Worm (Caenorhabditis elegans) whole organism, young adult: ENCODE data around the gene cul-1.

Source experiments
- B0261.1 ChIP-seq: sonication (generic microtip); optimal IDR thresholded peaks from 2 replicates; lab custom pipeline; 2016; ENCODE audit warnings: mild to moderate bottlenecking, missing genetic modification characterization, moderate library complexity, missing compliant biosample characterization
- C06A6.2 ChIP-seq: fragments of 200-800 bp; sonication (Bioruptor generic); conservative IDR thresholded peaks from 2 replicates; pipeline ENCODE4 v1.3.6; 2022; ENCODE audit warnings: missing genetic modification characterization, missing compliant biosample characterization
- C17E4.6 ChIP-seq: fragments of 200-800 bp; sonication (Bioruptor generic); IDR thresholded peaks from 2 replicates; pipeline ENCODE4 v1.3.6; 2022; ENCODE audit warnings: missing genetic modification reagents, missing genetic modification characterization, missing compliant biosample characterization
- F55B11.4 ChIP-seq: sonication (generic microtip); optimal IDR thresholded peaks from 2 replicates; lab custom pipeline; 2016; ENCODE audit warnings: missing compliant biosample characterization, missing genetic modification characterization, borderline replicate concordance; ENCODE audit not compliant: insufficient read depth
- F57C9.4 ChIP-seq: sonication (generic microtip); optimal IDR thresholded peaks from 2 replicates; lab custom pipeline; 2017; ENCODE audit warnings: mild to moderate bottlenecking, missing genetic modification characterization, missing compliant biosample characterization
- K11D2.4 ChIP-seq: fragments of 200-800 bp; sonication (Bioruptor generic); IDR thresholded peaks from 2 replicates; pipeline ENCODE4 v1.3.6; 2022; ENCODE audit warnings: missing genetic modification reagents, missing genetic modification characterization, missing compliant biosample characterization
- Y53F4B.3 ChIP-seq: fragments of 200-800 bp; sonication (Bioruptor generic); IDR thresholded peaks from 2 replicates; pipeline ENCODE4 v1.3.6; 2022; ENCODE audit warnings: missing genetic modification reagents, missing genetic modification characterization, missing compliant biosample characterization
- Y95B8A.8 ChIP-seq: fragments of 200-800 bp; sonication (Bioruptor generic); IDR thresholded peaks from 2 replicates; pipeline ENCODE4 v1.3.6; 2022; ENCODE audit warnings: missing genetic modification reagents, missing genetic modification characterization, missing compliant biosample characterization
- ZK185.1 ChIP-seq: sonication (generic microtip); optimal IDR thresholded peaks from 2 replicates; lab custom pipeline; 2016; ENCODE audit warnings: mild to moderate bottlenecking, missing genetic modification characterization, missing compliant biosample characterization; ENCODE audit not compliant: poor library complexity, severe bottlenecking
- aptf-3 ChIP-seq: fragments of 200-800 bp; sonication (Bioruptor generic); IDR thresholded peaks from 2 replicates; pipeline ENCODE4 v1.3.6; 2022; ENCODE audit warnings: missing genetic modification characterization, missing compliant biosample characterization
- atf-7 ChIP-seq: sonication (generic microtip); optimal IDR thresholded peaks from 2 replicates; lab custom pipeline; 2017; ENCODE audit warnings: mild to moderate bottlenecking, missing genetic modification characterization, missing compliant biosample characterization
- bed-2 ChIP-seq: fragments of 200-800 bp; sonication (Bioruptor generic); IDR thresholded peaks from 2 replicates; pipeline ENCODE4 v1.3.6; 2022; ENCODE audit warnings: missing genetic modification reagents, missing genetic modification characterization, missing compliant biosample characterization
- cebp-1 ChIP-seq, 2 experiments: fragments of 200-800 bp in 1 of 2; sonication (Bioruptor generic) in 1 of 2; sonication (generic microtip) in 1 of 2; IDR thresholded peaks in 1 of 2; optimal IDR thresholded peaks in 1 of 2; 2 replicates each; pipeline versions ENCODE4 v1.3.6 to Lab custom; 2017 to 2022; ENCODE audit warnings: missing compliant biosample characterization in 2 of 2, missing genetic modification characterization in 2 of 2, mild to moderate bottlenecking in 1 of 2, missing genetic modification reagents in 1 of 2, moderate library complexity in 1 of 2
- cebp-2 ChIP-seq: fragments of 200-800 bp; sonication (Bioruptor generic); IDR thresholded peaks from 2 replicates; pipeline ENCODE4 v1.3.6; 2022; ENCODE audit warnings: missing genetic modification characterization, missing compliant biosample characterization
- ceh-27 ChIP-seq: fragments of 200-800 bp; sonication (Bioruptor generic); optimal IDR thresholded peaks from 2 replicates; lab custom pipeline; 2018; ENCODE audit warnings: mild to moderate bottlenecking, missing genetic modification characterization, moderate library complexity, missing compliant biosample characterization
- dpl-1 ChIP-seq: fragments of 150-350 bp; optimal IDR thresholded peaks from 2 replicates; lab custom pipeline; 2014; ENCODE audit warnings: missing biosample characterization, missing genetic modification reagents, missing genetic modification characterization
- fkh-3 ChIP-seq: sonication (generic microtip); optimal IDR thresholded peaks from 2 replicates; lab custom pipeline; 2016; ENCODE audit warnings: mild to moderate bottlenecking, missing genetic modification characterization, missing compliant biosample characterization
- him-1 ChIP-seq: sonication (generic microtip); optimal IDR thresholded peaks from 2 replicates; lab custom pipeline; 2016; ENCODE audit warnings: missing genotype, missing genetic modification reagents, missing genetic modification characterization, missing compliant biosample characterization
- hlh-12 ChIP-seq: sonication (generic microtip); optimal IDR thresholded peaks from 2 replicates; lab custom pipeline; 2016; ENCODE audit warnings: missing genetic modification characterization, missing compliant biosample characterization
- hmg-20 ChIP-seq: fragments of 200-800 bp; sonication (Bioruptor generic); IDR thresholded peaks from 2 replicates; pipeline ENCODE4 v1.3.6; 2022; ENCODE audit warnings: missing genetic modification reagents, missing genetic modification characterization, missing compliant biosample characterization
- hrde-1 ChIP-seq: sonication (generic microtip); optimal IDR thresholded peaks from 2 replicates; lab custom pipeline; 2016; ENCODE audit warnings: missing genetic modification characterization, mild to moderate bottlenecking, missing compliant biosample characterization, moderate library complexity, missing genotype, missing genetic modification reagents, borderline replicate concordance
- lin-54 ChIP-seq: fragments of 200-800 bp; sonication (Bioruptor generic); optimal IDR thresholded peaks from 2 replicates; lab custom pipeline; 2018; ENCODE audit warnings: mild to moderate bottlenecking, missing genetic modification characterization, missing compliant biosample characterization
- lir-1 ChIP-seq: fragments of 200-800 bp; sonication (Bioruptor generic); conservative IDR thresholded peaks from 2 replicates; pipeline ENCODE4 v1.3.6; 2022; ENCODE audit warnings: missing genetic modification reagents, missing genetic modification characterization, missing compliant biosample characterization
- madf-3 ChIP-seq: fragments of 200-800 bp; sonication (Bioruptor generic); IDR thresholded peaks from 2 replicates; pipeline ENCODE4 v1.3.6; 2022; ENCODE audit warnings: missing genetic modification reagents, missing genetic modification characterization, missing compliant biosample characterization
- madf-6 ChIP-seq: fragments of 200-800 bp; sonication (Bioruptor generic); IDR thresholded peaks from 2 replicates; pipeline ENCODE4 v1.3.6; 2022; ENCODE audit warnings: missing genetic modification reagents, missing genetic modification characterization, missing compliant biosample characterization
- madf-8 ChIP-seq: fragments of 200-800 bp; sonication (Bioruptor generic); conservative IDR thresholded peaks from 2 replicates; pipeline ENCODE4 v1.3.6; 2022; ENCODE audit warnings: missing genetic modification reagents, missing genetic modification characterization, missing compliant biosample characterization
- mcd-1 ChIP-seq: fragments of 200-800 bp; sonication (Bioruptor generic); IDR thresholded peaks from 2 replicates; pipeline ENCODE4 v1.3.6; 2022; ENCODE audit warnings: missing genetic modification reagents, missing genetic modification characterization, missing compliant biosample characterization
- mel-28 ChIP-seq: sonication (generic microtip); optimal IDR thresholded peaks from 2 replicates; lab custom pipeline; 2016; ENCODE audit warnings: borderline replicate concordance, mild to moderate bottlenecking, missing genetic modification characterization, missing compliant biosample characterization
- nhr-120 ChIP-seq: fragments of 200-800 bp; sonication (Bioruptor generic); IDR thresholded peaks from 2 replicates; pipeline ENCODE4 v1.3.6; 2022; ENCODE audit warnings: missing genetic modification characterization, missing compliant biosample characterization
- nhr-27 ChIP-seq: fragments of 200-800 bp; sonication (Bioruptor generic); optimal IDR thresholded peaks from 2 replicates; lab custom pipeline; 2018; ENCODE audit warnings: mild to moderate bottlenecking, missing genetic modification characterization, moderate library complexity, missing compliant biosample characterization
- pha-4 ChIP-seq: fragments of 150-350 bp; sonication (generic microtip); optimal IDR thresholded peaks from 2 replicates; lab custom pipeline; 2014; ENCODE audit warnings: missing biosample characterization, missing genetic modification reagents, missing genetic modification characterization
- repo-1 ChIP-seq: sonication (generic microtip); optimal IDR thresholded peaks from 2 replicates; lab custom pipeline; 2017; ENCODE audit warnings: mild to moderate bottlenecking, missing genetic modification characterization, missing compliant biosample characterization
- sdz-38 ChIP-seq: sonication (generic microtip); optimal IDR thresholded peaks from 2 replicates; lab custom pipeline; 2016; ENCODE audit warnings: missing genotype, missing genetic modification characterization, missing compliant biosample characterization
- snpc-1.1 ChIP-seq: sonication (generic microtip); optimal IDR thresholded peaks from 2 replicates; lab custom pipeline; 2017; ENCODE audit warnings: missing genetic modification characterization, mild to moderate bottlenecking, missing compliant biosample characterization, antibody characterized with exemption, moderate library complexity, missing genotype, missing genetic modification reagents; ENCODE audit not compliant: insufficient read depth
- snpc-4 ChIP-seq, 5 experiments: fragments of 150-350 bp in 1 of 5; sonication (generic microtip) in 4 of 5; optimal IDR thresholded peaks; 2 replicates each; lab custom pipeline; 2014 to 2018; ENCODE audit warnings: missing genetic modification characterization in 5 of 5, missing biosample characterization in 3 of 5, antibody characterized with exemption in 2 of 5, mild to moderate bottlenecking in 2 of 5, missing compliant biosample characterization in 2 of 5, missing genotype in 2 of 5, moderate library complexity in 2 of 5, missing genetic modification reagents in 1 of 5
- sptf-2 ChIP-seq: fragments of 200-800 bp; sonication (Bioruptor generic); optimal IDR thresholded peaks from 2 replicates; lab custom pipeline; 2018; ENCODE audit warnings: mild to moderate bottlenecking, missing genetic modification characterization, missing compliant biosample characterization
- tlf-1 ChIP-seq: fragments of 200-800 bp; sonication (Bioruptor generic); optimal IDR thresholded peaks from 2 replicates; lab custom pipeline; 2018; ENCODE audit warnings: mild to moderate bottlenecking, missing genetic modification characterization, missing compliant biosample characterization
- ztf-26 ChIP-seq: sonication (generic microtip); optimal IDR thresholded peaks from 2 replicates; lab custom pipeline; 2017; ENCODE audit warnings: missing genetic modification characterization, missing compliant biosample characterization
- ztf-28 ChIP-seq: fragments of 200-800 bp; sonication (Bioruptor generic); IDR thresholded peaks from 2 replicates; pipeline ENCODE4 v1.3.6; 2022; ENCODE audit warnings: missing genetic modification reagents, missing genetic modification characterization, missing compliant biosample characterization
- ztf-3 ChIP-seq: fragments of 200-800 bp; sonication (Bioruptor generic); optimal IDR thresholded peaks from 2 replicates; lab custom pipeline; 2018; ENCODE audit warnings: mild to moderate bottlenecking, missing genetic modification characterization, missing compliant biosample characterization

The cul-1 gene

DNA sequence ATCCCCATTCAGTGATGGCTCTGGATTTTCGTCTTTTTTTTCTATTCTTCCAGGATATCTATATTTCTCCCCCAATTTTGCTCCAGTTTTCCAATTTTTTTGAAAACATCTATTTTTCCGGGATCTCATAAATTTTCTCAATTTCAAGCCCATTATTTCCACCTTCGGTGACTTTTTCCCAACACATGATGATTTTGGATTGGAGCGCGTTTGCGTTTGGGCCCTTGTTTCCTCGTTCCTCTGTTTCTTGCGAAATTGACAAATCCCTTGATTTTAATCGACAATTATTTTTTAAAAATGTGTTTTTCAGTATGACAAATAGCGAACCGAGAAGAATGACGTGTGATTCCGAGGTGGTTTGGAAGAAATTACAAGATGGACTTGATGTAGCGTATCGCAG, at the start of gene cul-1:
Gene cul-1 (plus strand): TSS at position 311 of the 400 bp plus-strand sequence.
- 0 out of 2 replicates have a peak, but pooled peaks have one; percentile 24 for TF ChIP-seq mcd-1 (GFP tag; lab: Robert Waterston, UW)
- no peak for TF ChIP-seq madf-6 (GFP tag; lab: Robert Waterston, UW)
- TF ChIP-seq F55B11.4, result no peak
- TF ChIP-seq pha-4 (tag; lab: Kevin White, UChicago), result no peak
- no peak for TF ChIP-seq nhr-27 (tag; lab: Kevin White, UChicago)
- peak; percentile 68; the same call in 1 of the 2 replicates for TF ChIP-seq cebp-1 (GFP tag; IDR thresholded peaks at IDR 0.05; lab: Robert Waterston, UW)
- peak; percentile 88 for TF ChIP-seq cebp-1 (tag; optimal IDR thresholded peaks at IDR 0.05; lab: Kevin White, UChicago)
- TF ChIP-seq cebp-2, result no peak
- no peak for TF ChIP-seq ztf-28

ce11 chrIII:10421680-10422079, 49.4 kb upstream of the cul-1 start:
- TF ChIP-seq atf-7 (tag; lab: Kevin White, UChicago) (peak; percentile 24), him-1 (tag; lab: Kevin White, UChicago) (peak; percentile 93), hlh-12 (tag; lab: Kevin White, UChicago) (no peak), lir-1 (GFP tag; lab: Robert Waterston, UW) (no peak), ztf-26 (tag; lab: Kevin White, UChicago) (no peak), madf-8 (no peak), mcd-1 (GFP tag; lab: Robert Waterston, UW) (0 out of 2 replicates have a peak, but pooled peaks have one; percentile 12)

- TF ChIP-seq hrde-1 (tag; lab: Kevin White, UChicago) (no peak), K11D2.4 (no peak), dpl-1 (GFP tag; lab: Kevin White, UChicago) (no peak), tlf-1 (no peak), bed-2 (GFP tag; lab: Robert Waterston, UW) (no peak), sdz-38 (tag; lab: Kevin White, UChicago) (no peak), hmg-20 (no peak), snpc-4 (GFP tag; optimal IDR thresholded peaks at IDR 0.05; lab: Kevin White, UChicago) (no peak), snpc-4 (tag; optimal IDR thresholded peaks at IDR 0.05; lab: Kevin White, UChicago) (no peak), ztf-3 (no peak), F57C9.4 (tag; lab: Kevin White, UChicago) (no peak), sptf-2 (GFP tag; lab: Kevin White, UChicago) (no peak), F55B11.4 (no peak), Y53F4B.3 (no peak), lin-54 (GFP tag; lab: Kevin White, UChicago) (no peak), snpc-1.1 (tag; lab: Kevin White, UChicago) (no peak), ztf-26 (tag; lab: Kevin White, UChicago) (no peak), aptf-3 (GFP tag; lab: Robert Waterston, UW) (no peak), B0261.1 (tag; lab: Kevin White, UChicago) (no peak), Y95B8A.8 (GFP tag; lab: Robert Waterston, UW) (no peak)
Measured at ce11 chrIII:10423906-10424305, 47.1 kb upstream of the cul-1 start, which contains the start of gene M03C11.6. TSS of gene M03C11.6 (minus strand) at chrIII:10424006.

DNA sequence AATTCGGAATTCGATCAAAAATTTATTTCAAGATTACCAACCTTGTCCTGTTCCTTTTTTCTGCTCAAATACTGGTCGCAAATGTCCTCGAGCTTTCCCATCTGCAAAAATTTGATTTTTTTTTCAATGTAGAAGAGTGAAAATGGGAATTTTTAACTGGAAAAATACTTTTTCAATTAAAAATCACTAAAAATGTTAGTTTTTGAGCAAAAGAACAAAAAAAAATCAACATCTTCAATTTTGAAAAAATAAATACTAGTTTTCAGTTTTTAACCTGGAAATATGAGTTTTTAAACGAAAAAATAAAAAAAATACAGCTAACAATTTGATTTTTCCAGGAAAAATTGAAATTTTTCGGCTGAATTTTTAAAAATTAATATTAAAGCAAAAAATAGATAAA, 43.2 kb upstream of the cul-1 start, which contains the start of gene prp-3:
Gene prp-3 (minus strand): TSS at position 101 of the 400 bp plus-strand sequence.
- TF ChIP-seq C06A6.2 (GFP tag; lab: Robert Waterston, UW) (no peak), nhr-120 (no peak), repo-1 (tag; lab: Kevin White, UChicago) (no peak), C17E4.6 (GFP tag; lab: Robert Waterston, UW) (no peak), madf-3 (GFP tag; lab: Robert Waterston, UW) (no peak), snpc-4 (GFP tag; optimal IDR thresholded peaks at IDR 0.05; lab: Kevin White, UChicago) (no peak), snpc-4 (tag; optimal IDR thresholded peaks at IDR 0.05; lab: Kevin White, UChicago) (no peak), fkh-3 (no peak), ceh-27 (no peak), mel-28 (tag; lab: Kevin White, UChicago) (no peak), Y53F4B.3 (no peak), hlh-12 (tag; lab: Kevin White, UChicago) (no peak), cebp-2 (no peak), ZK185.1 (tag; lab: Kevin White, UChicago) (no peak)
